Fruit fly (Drosophila melanogaster): ENCODE results near the gene CG5386.

Gene CG5386

DNA sequence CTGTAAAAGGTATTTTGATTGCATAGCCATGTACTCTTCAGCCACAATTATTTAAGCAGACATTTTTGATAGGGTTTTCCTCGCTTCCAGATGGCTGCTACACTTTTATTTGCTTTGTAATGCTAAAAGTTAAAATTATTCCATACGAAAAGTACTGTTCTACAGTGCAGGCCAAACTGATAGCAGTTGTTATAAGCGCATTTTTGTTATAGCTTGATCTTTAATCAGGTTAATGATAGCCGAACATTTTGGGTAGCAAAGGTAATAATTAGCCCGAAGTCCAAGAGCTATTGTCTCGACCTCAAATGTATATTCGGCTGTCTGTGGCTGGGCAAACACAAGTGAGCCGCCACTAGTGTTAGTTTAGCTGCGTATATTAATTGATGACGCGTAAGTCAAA lies 15.9 kb upstream of the CG5386 start:
- TF ChIP-seq Abd-B (GFP tag; optimal IDR thresholded peaks at IDR 0.05) = no peak
- no peak for TF ChIP-seq OdsH (GFP tag; optimal IDR thresholded peaks at IDR 0.05)
- peak; percentile 2 for TF ChIP-seq psq (GFP tag; optimal IDR thresholded peaks at IDR 0.05)
- peak; percentile 18 for TF ChIP-seq h (GFP tag; optimal IDR thresholded peaks at IDR 0.05)
- TF ChIP-seq dmrt93B (GFP tag; optimal IDR thresholded peaks at IDR 0.05) = no peak
- peak in 1 of 2 experiments; percentile 14 for TF ChIP-seq foxo (GFP tag; optimal IDR thresholded peaks at IDR 0.05)
- TF ChIP-seq woc (GFP tag; optimal IDR thresholded peaks at IDR 0.05) = no peak
- no peak for TF ChIP-seq Mio (GFP tag; optimal IDR thresholded peaks at IDR 0.05)
- TF ChIP-seq Hnf4 (GFP tag; optimal IDR thresholded peaks at IDR 0.05) = peak; percentile 14

DNA sequence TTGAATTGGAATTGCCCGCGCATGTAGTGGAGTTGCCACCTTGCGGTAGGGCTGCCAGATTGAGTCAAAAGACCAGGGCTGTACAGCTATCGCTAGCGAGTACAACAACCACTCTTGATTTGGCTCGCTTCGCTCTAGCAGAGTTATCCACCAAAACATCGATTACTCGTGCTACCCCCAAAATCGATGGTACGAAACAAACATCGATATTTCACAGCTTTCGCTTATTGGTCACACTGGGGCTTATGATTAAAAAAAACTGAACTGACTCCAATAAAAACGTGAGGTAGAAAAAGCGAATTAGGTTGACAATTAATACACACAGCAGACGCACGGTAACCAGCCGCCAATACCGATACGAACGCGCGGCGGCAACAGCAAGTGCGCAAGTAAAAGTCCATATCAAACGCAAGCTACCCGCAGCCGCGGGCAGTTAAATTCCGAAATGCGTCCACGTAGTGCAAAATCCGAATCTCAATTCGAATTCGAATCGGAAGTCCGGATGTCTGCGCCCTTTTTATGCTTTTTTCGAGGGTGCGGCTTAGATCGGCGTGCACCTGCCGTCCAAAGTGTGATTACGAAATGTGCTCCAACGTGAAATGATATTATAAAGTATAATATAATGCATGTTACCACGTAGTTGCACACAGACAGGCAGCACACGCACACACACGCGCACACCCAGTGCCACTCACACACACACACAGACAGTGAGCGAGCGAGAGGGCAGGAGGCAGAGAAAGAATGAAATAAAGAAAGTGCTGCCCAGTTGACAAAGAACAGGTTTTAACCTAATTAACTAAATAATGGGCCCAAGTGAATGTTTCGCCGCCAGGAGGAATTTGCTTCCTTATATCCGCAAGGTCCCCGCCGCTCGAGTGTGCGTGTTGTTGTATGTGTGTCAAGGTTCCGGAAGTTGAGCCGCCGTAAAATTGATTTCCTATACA lies 14.7 kb upstream of the CG5386 start, which contains the start of gene Sar1:
Sar1 (plus strand) TSS at position 222 of the 947 bp plus-strand sequence.
- TF ChIP-seq br (GFP tag; optimal IDR thresholded peaks at IDR 0.05) (peak; percentile 10), woc (GFP tag; optimal IDR thresholded peaks at IDR 0.05) (no peak), HLH106 (tag; optimal IDR thresholded peaks at IDR 0.05) (peak; percentile 31), h (GFP tag; optimal IDR thresholded peaks at IDR 0.05) (peak; percentile 30), Hnf4 (GFP tag; optimal IDR thresholded peaks at IDR 0.05) (no peak), Rel (GFP tag; optimal IDR thresholded peaks at IDR 0.05) (no peak), Rel (tag; optimal IDR thresholded peaks at IDR 0.05) (no peak), N (GFP tag; optimal IDR thresholded peaks at IDR 0.05) (peak; percentile 30), Vsx2 (GFP tag; optimal IDR thresholded peaks at IDR 0.05; ENCODE audit: partially characterized antibody) (peak; percentile 82), Myc (optimal IDR thresholded peaks at IDR 0.05) (peak; percentile 10), foxo (GFP tag; optimal IDR thresholded peaks at IDR 0.05) (peak in 1 of 2 experiments; percentile 34)

DNA sequence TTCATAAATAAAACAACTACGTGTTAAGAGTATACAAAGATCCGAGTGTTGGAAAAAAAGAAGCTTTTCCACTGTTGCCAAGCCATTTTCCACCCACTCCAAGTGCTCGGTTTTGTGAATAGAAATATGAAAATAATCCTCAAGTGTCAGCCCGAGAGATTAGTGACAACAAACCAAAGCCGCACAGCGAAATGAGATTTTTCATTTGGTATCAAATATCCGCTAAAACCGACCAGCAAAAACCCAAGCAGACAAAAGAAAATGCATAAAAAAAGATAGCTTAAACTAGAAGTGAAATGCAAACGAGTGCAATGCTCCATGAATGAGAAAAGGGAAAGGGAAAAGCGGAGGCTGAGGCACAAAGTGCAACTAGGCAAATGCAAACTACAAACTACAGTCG lies 9.3 kb upstream of the CG5386 start, which contains the start of gene rdhB:
rdhB (plus strand) TSS at position 301 of the 400 bp plus-strand sequence.
- TF ChIP-seq sage (GFP tag; optimal IDR thresholded peaks at IDR 0.05) (no peak), Abd-B (GFP tag; optimal IDR thresholded peaks at IDR 0.05) (no peak)

- TF ChIP-seq Hnf4 (GFP tag; optimal IDR thresholded peaks at IDR 0.05) (no peak), CrebA (GFP tag; optimal IDR thresholded peaks at IDR 0.05; ENCODE audit: borderline replicate concordance) (no peak), pan (optimal IDR thresholded peaks at IDR 0.05) (no peak), CG32264 (GFP tag; optimal IDR thresholded peaks at IDR 0.05) (no peak), usp (GFP tag; optimal IDR thresholded peaks at IDR 0.05) (no peak), lola (GFP tag; optimal IDR thresholded peaks at IDR 0.05) (no peak), Mio (GFP tag; optimal IDR thresholded peaks at IDR 0.05) (no peak), ey (GFP tag; optimal IDR thresholded peaks at IDR 0.05) (no peak), dmrt93B (GFP tag; optimal IDR thresholded peaks at IDR 0.05) (no peak), fru (GFP tag; optimal IDR thresholded peaks at IDR 0.05) (no peak)
These were observed 657 bp upstream of the CG5386 start for dm6 chr3R:22342708-22343107.

dm6 chr3R:22341652-22342051 lies 399 bp downstream of the CG5386 start:
- TF ChIP-seq Dfd (GFP tag; optimal IDR thresholded peaks at IDR 0.05) (peak; percentile 74), N (GFP tag; optimal IDR thresholded peaks at IDR 0.05) (no peak), ey (GFP tag; optimal IDR thresholded peaks at IDR 0.05) (no peak), Mio (GFP tag; optimal IDR thresholded peaks at IDR 0.05) (no peak)

- TF ChIP-seq HLH106 (tag; optimal IDR thresholded peaks at IDR 0.05) = no peak
- TF ChIP-seq Mio (GFP tag; optimal IDR thresholded peaks at IDR 0.05) = no peak
- no peak for TF ChIP-seq Vsx2 (GFP tag; optimal IDR thresholded peaks at IDR 0.05; ENCODE audit: partially characterized antibody)
- TF ChIP-seq sage (GFP tag; optimal IDR thresholded peaks at IDR 0.05) = no peak
- TF ChIP-seq dl (GFP tag; optimal IDR thresholded peaks at IDR 0.05; ENCODE audit: insufficient read depth in 1 of 2, partially characterized antibody in 2 of 2) = no peak
These were observed 1.8 kb downstream of the CG5386 start, which contains the start of gene CG5388 for dm6 chr3R:22340207-22340606. Gene CG5388 (minus strand): TSS chr3R:22340307.

DNA sequence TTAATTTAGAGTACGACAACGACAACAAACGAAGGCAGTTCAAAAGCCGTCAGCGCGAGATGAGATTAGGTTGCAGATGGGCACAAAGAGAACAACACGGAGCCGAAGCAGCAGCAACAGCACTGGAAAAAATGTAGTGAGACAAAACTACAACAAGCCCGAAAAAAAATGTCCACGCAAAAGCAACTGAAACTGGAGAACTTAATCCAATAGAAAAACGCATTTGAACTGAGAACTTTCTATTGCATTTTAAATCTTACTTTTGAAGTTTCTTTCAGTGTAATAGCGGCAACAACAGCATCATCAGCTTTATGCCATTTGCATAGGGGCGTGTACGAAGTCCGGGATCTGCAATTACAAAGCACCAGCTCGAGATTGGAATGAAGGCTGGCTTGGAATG lies 2.5 kb downstream of the CG5386 start:
- TF ChIP-seq foxo (GFP tag; optimal IDR thresholded peaks at IDR 0.05) = peak in 1 of 2 experiments; percentile 64
- peak; percentile 47 for TF ChIP-seq rgr (GFP tag; optimal IDR thresholded peaks at IDR 0.05)
- peak; percentile 64 for TF ChIP-seq HLH106 (tag; optimal IDR thresholded peaks at IDR 0.05)
- TF ChIP-seq Sp1 (GFP tag; optimal IDR thresholded peaks at IDR 0.05) = peak; percentile 62
- peak; percentile 16 for TF ChIP-seq woc (GFP tag; optimal IDR thresholded peaks at IDR 0.05)
- no peak for TF ChIP-seq sage (GFP tag; optimal IDR thresholded peaks at IDR 0.05)
- peak; percentile 55 for TF ChIP-seq Hnf4 (GFP tag; optimal IDR thresholded peaks at IDR 0.05)
- no peak for TF ChIP-seq jim (GFP tag; optimal IDR thresholded peaks at IDR 0.05)
- peak; percentile 71 for TF ChIP-seq h (GFP tag; optimal IDR thresholded peaks at IDR 0.05)
- no peak for TF ChIP-seq Dif (GFP tag; optimal IDR thresholded peaks at IDR 0.05; ENCODE audit: partially characterized antibody)
- TF ChIP-seq tai (GFP tag; optimal IDR thresholded peaks at IDR 0.05) = peak; percentile 33
- TF ChIP-seq Abd-B (GFP tag; optimal IDR thresholded peaks at IDR 0.05) = no peak
- TF ChIP-seq fru (GFP tag; optimal IDR thresholded peaks at IDR 0.05) = peak; percentile 57
- TF ChIP-seq psq (GFP tag; optimal IDR thresholded peaks at IDR 0.05) = peak; percentile 27
- TF ChIP-seq Hr83 (GFP tag; optimal IDR thresholded peaks at IDR 0.05; ENCODE audit: poor library complexity, severe bottlenecking) = no peak
- peak; percentile 64 for TF ChIP-seq br (GFP tag; optimal IDR thresholded peaks at IDR 0.05)
- no peak for TF ChIP-seq dl (GFP tag; optimal IDR thresholded peaks at IDR 0.05; ENCODE audit: insufficient read depth in 1 of 2, partially characterized antibody in 2 of 2)
- peak; percentile 65 for TF ChIP-seq ey (GFP tag; optimal IDR thresholded peaks at IDR 0.05)
- peak; percentile 17 for TF ChIP-seq CG9705 (GFP tag; optimal IDR thresholded peaks at IDR 0.05)
- TF ChIP-seq OdsH (GFP tag; optimal IDR thresholded peaks at IDR 0.05) = peak; percentile 46
